Fruit fly (Drosophila melanogaster): Measurements from ENCODE around the gene CAH3.

- TF ChIP-seq EcR (GFP tag; optimal IDR thresholded peaks at IDR 0.05) (no peak), CG17806 (tag; optimal IDR thresholded peaks at IDR 0.05) (no peak), CG32121 (GFP tag; IDR thresholded peaks at IDR 0.05) (no peak), CG10348 (GFP tag; IDR thresholded peaks at IDR 0.05) (no peak), Snoo (tag; optimal IDR thresholded peaks at IDR 0.05) (no peak), D1 (tag; optimal IDR thresholded peaks at IDR 0.05) (no peak), rn (GFP tag; IDR thresholded peaks at IDR 0.05) (no peak), CG8301 (tag; optimal IDR thresholded peaks at IDR 0.05) (no peak), Pif1B (GFP tag; optimal IDR thresholded peaks at IDR 0.05) (no peak), CG34367 (tag; optimal IDR thresholded peaks at IDR 0.05) (no peak), CG13204 (GFP tag; optimal IDR thresholded peaks at IDR 0.05) (no peak), CG9948 (tag; optimal IDR thresholded peaks at IDR 0.05) (no peak)
These were observed 13.9 kb downstream of the CAH3 start for dm6 chrX:8694823-8695492.
